Fruit fly (Drosophila melanogaster) S2 (cell line): ENCODE data around the gene Vha16-3.

Source experiments
- CG8478 ChIP-seq: fragments of >200 bp; optimal IDR thresholded peaks from 2 replicates; lab custom pipeline; 2018
- CTCF ChIP-seq, 2 experiments: fragments of >200 bp; optimal IDR thresholded peaks; 2 replicates each; lab custom pipeline; 2018

DNA sequence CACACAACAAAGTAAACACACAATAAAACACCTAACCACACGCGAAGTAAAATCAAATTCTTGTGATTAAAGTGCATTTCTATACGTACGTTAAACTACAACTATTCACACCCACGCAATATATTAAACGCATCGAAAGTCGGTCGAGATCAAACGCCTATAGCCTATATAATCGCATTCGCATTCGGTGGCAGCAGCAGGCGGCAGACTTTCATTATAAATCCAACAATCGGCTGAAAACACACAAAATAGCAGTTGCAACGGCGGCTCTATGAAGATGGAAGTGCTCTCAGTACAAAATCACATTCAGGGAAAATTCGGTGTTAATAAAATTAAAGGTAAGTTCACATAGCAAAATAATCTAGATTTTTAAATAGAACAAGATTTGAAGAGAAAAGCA lies 15.2 kb downstream of the Vha16-3 start:
- TF ChIP-seq CG8478 (lab: Kevin White, UChicago) (no peak), CTCF (optimal IDR thresholded peaks at IDR 0.05; lab: Kevin White, UChicago) (no peak)
